5 worm cellular contexts compared by ENCODE assay signal in genomic region chrIII:3055878-3056277, ce11.
TF ChIP-seq lines count a peak whose summit lies in the region.

No protein-coding gene starts in this region.

TF ChIP-seq in whole organism, L4 larva, 104 proteins besides CTCF, POLR2A, EP300 and RAD21:
- 0 out of 2 replicates have a peak, but pooled peaks have one; percentile 44 for TF ChIP-seq snpc-1.2 (GFP tag; IDR thresholded peaks at IDR 0.05; lab: Robert Waterston, UW)
- 0 out of 2 replicates have a peak, but pooled peaks have one; percentile 15 for TF ChIP-seq ceh-44 (GFP tag; IDR thresholded peaks at IDR 0.05; lab: Robert Waterston, UW)
- TF ChIP-seq dpl-1 (GFP tag; optimal IDR thresholded peaks at IDR 0.05; lab: Kevin White, UChicago), result no peak
- no peak for TF ChIP-seq daf-8 (GFP tag; IDR thresholded peaks at IDR 0.05; lab: Robert Waterston, UW)

TF ChIP-seq in whole organism, early embryonic, 17 proteins besides CTCF, POLR2A, EP300 and RAD21:
- TF ChIP-seq ceh-36 (tag; optimal IDR thresholded peaks at IDR 0.05; lab: Kevin White, UChicago) (peak; percentile 91), F13C5.2 (tag; optimal IDR thresholded peaks at IDR 0.05; lab: Kevin White, UChicago) (no peak)

TF ChIP-seq in whole organism, late embryonic, 69 proteins besides CTCF, POLR2A, EP300 and RAD21:
- no peak for TF ChIP-seq C38D4.7 (GFP tag; optimal IDR thresholded peaks at IDR 0.05; lab: Kevin White, UChicago)
- TF ChIP-seq dve-1 (tag; optimal IDR thresholded peaks at IDR 0.05; lab: Kevin White, UChicago), result peak; percentile 99

TF ChIP-seq in whole organism, midembryonic, 9 proteins besides CTCF, POLR2A, EP300 and RAD21:
- TF ChIP-seq ztf-23 (GFP tag; IDR thresholded peaks at IDR 0.05; lab: Robert Waterston, UW) (no peak), ztf-29 (GFP tag; IDR thresholded peaks at IDR 0.05; lab: Robert Waterston, UW) (0 out of 2 replicates have a peak, but pooled peaks have one; percentile 9)

TF ChIP-seq in whole organism, mixed stage, embryonic, 35 proteins besides CTCF, POLR2A, EP300 and RAD21:
- TF ChIP-seq ham-2 (GFP tag; optimal IDR thresholded peaks at IDR 0.05; lab: Kevin White, UChicago), result peak; percentile 6
- TF ChIP-seq nhr-12 (tag; optimal IDR thresholded peaks at IDR 0.05; lab: Kevin White, UChicago), result no peak
- no peak for TF ChIP-seq tbx-8 (GFP tag; optimal IDR thresholded peaks at IDR 0.05; lab: Kevin White, UChicago)
- no peak for TF ChIP-seq elt-1 (tag; optimal IDR thresholded peaks at IDR 0.05; lab: Kevin White, UChicago; ENCODE audit: borderline replicate concordance, insufficient read depth)
TF ChIP-seq in whole organism, mixed stage, embryonic: peak in this region for 1.

Comparison
In these comparisons a context has a peak if more than half of its experiments do, and no peak if none do; other contexts are left out.
1. Of the 7 proteins assayed by ChIP-seq in both whole organism, L4 larva and whole organism, late embryonic: peak only in whole organism, L4 larva: none; only in whole organism, late embryonic: dve-1; in both: none; in neither: 6.